Worm (Caenorhabditis elegans) whole organism, L4/young adult: ENCODE data around the gene ZK813.1.

ENCODE experiments used
- W03F9.2 ChIP-seq: fragments of 150-350 bp; optimal IDR thresholded peaks from 2 replicates; lab custom pipeline; 2014; ENCODE audit warnings: missing biosample characterization, missing genetic modification characterization
- dao-5 ChIP-seq: sonication (generic microtip); optimal IDR thresholded peaks from 2 replicates; lab custom pipeline; 2016; ENCODE audit warnings: missing genotype, missing genetic modification characterization, moderate library complexity, missing compliant biosample characterization
- him-1 ChIP-seq: sonication (generic microtip); optimal IDR thresholded peaks from 2 replicates; lab custom pipeline; 2016; ENCODE audit warnings: missing genotype, missing genetic modification reagents, missing genetic modification characterization, missing compliant biosample characterization

ce11 chrX:3495776-3496175 is 49.7 kb downstream of the ZK813.1 start, which contains the start of gene glt-1:
- TF ChIP-seq him-1 (tag; lab: Kevin White, UChicago): no peak
- no peak for TF ChIP-seq dao-5 (tag; lab: Kevin White, UChicago)
- TF ChIP-seq W03F9.2 (tag; lab: Kevin White, UChicago): no peak
